Fruit fly (Drosophila melanogaster) whole organism, pupa: ENCODE measurements around the gene VGlut.
A peak's percentile ranks its signal among the peaks of the same experiment; 100 is the strongest.

Source experiments
- CG10348 ChIP-seq: fragments of 200-800 bp; sonication (Bioruptor generic); IDR thresholded peaks from 2 replicates; pipeline ENCODE4 v1.3.6; 2022; ENCODE audit warnings: missing biosample characterization, missing genetic modification characterization
- CG12605 ChIP-seq: fragments of 200-800 bp; sonication (Bioruptor generic); IDR thresholded peaks from 2 replicates; pipeline ENCODE4 v1.3.6; 2022; ENCODE audit warnings: missing biosample characterization, missing genetic modification characterization
- CG13204 ChIP-seq: fragments of 200-800 bp; sonication (Bioruptor generic); optimal IDR thresholded peaks from 2 replicates; lab custom pipeline; 2018; ENCODE audit warnings: missing biosample characterization, mild to moderate bottlenecking, missing genetic modification characterization, moderate library complexity
- CG14655 ChIP-seq: fragments of 200-800 bp; sonication (Bioruptor generic); optimal IDR thresholded peaks from 3 replicates; lab custom pipeline; 2017; ENCODE audit warnings: mild to moderate bottlenecking, missing biosample characterization, missing genetic modification reagents, missing genetic modification characterization
- CG15710 ChIP-seq: fragments of 200-800 bp; sonication (Bioruptor generic); optimal IDR thresholded peaks from 2 replicates; lab custom pipeline; 2018; ENCODE audit warnings: missing biosample characterization, mild to moderate bottlenecking, missing genetic modification characterization, moderate library complexity
- CG17806 ChIP-seq: fragments of 200-800 bp; sonication (Bioruptor generic); optimal IDR thresholded peaks from 2 replicates; lab custom pipeline; 2018; ENCODE audit warnings: missing biosample characterization, mild to moderate bottlenecking, missing genetic modification characterization, moderate library complexity
- CG32121 ChIP-seq: fragments of 200-800 bp; sonication (Bioruptor generic); IDR thresholded peaks from 2 replicates; pipeline ENCODE4 v1.3.6; 2022; ENCODE audit warnings: missing biosample characterization, missing genetic modification characterization
- CG34367 ChIP-seq: fragments of 200-800 bp; sonication (Bioruptor generic); optimal IDR thresholded peaks from 2 replicates; lab custom pipeline; 2018; ENCODE audit warnings: missing biosample characterization, mild to moderate bottlenecking, missing genetic modification characterization
- CG4496 ChIP-seq: fragments of 200-800 bp; sonication (Bioruptor generic); IDR thresholded peaks from 3 replicates; pipeline ENCODE4 v1.3.6; 2022; ENCODE audit warnings: missing biosample characterization, missing genetic modification characterization
- CG8159 ChIP-seq: fragments of 200-800 bp; sonication (Bioruptor generic); optimal IDR thresholded peaks from 3 replicates; lab custom pipeline; 2018; ENCODE audit warnings: missing biosample characterization, mild to moderate bottlenecking, missing genetic modification characterization, moderate library complexity
- CG8301 ChIP-seq: fragments of 200-800 bp; sonication (Bioruptor generic); optimal IDR thresholded peaks from 2 replicates; lab custom pipeline; 2018; ENCODE audit warnings: missing biosample characterization, mild to moderate bottlenecking, missing genetic modification characterization
- CG9948 ChIP-seq: fragments of 200-800 bp; sonication (Bioruptor generic); optimal IDR thresholded peaks from 2 replicates; lab custom pipeline; 2018; ENCODE audit warnings: missing biosample characterization, mild to moderate bottlenecking, missing genetic modification characterization, moderate library complexity
- D1 ChIP-seq: fragments of 200-800 bp; sonication (Bioruptor generic); optimal IDR thresholded peaks from 2 replicates; lab custom pipeline; 2018; ENCODE audit warnings: missing biosample characterization, mild to moderate bottlenecking, missing genetic modification characterization, moderate library complexity
- EcR ChIP-seq: fragments of 200-800 bp; sonication (Bioruptor generic); optimal IDR thresholded peaks from 3 replicates; lab custom pipeline; 2019; ENCODE audit warnings: missing biosample characterization, missing genetic modification characterization, mild to moderate bottlenecking, moderate library complexity, missing genetic modification reagents
- Ets98B ChIP-seq: fragments of 200-800 bp; sonication (Bioruptor generic); IDR thresholded peaks from 2 replicates; pipeline ENCODE4 v1.3.6; 2022; ENCODE audit warnings: missing biosample characterization, missing genetic modification characterization
- Pif1A ChIP-seq: fragments of 200-800 bp; sonication (Bioruptor generic); optimal IDR thresholded peaks from 3 replicates; lab custom pipeline; 2016; ENCODE audit warnings: missing biosample characterization, missing genetic modification characterization
- Pif1B ChIP-seq: fragments of 200-800 bp; sonication (Bioruptor generic); optimal IDR thresholded peaks from 3 replicates; lab custom pipeline; 2016; ENCODE audit warnings: missing biosample characterization, missing genetic modification characterization
- Snoo ChIP-seq: fragments of 200-800 bp; sonication (Bioruptor generic); optimal IDR thresholded peaks from 3 replicates; lab custom pipeline; 2017; ENCODE audit warnings: missing biosample characterization, mild to moderate bottlenecking, missing genetic modification characterization, inconsistent platforms
- fd96Ca ChIP-seq: fragments of 200-800 bp; sonication (Bioruptor generic); IDR thresholded peaks from 3 replicates; pipeline ENCODE4 v1.3.6; 2022; ENCODE audit warnings: missing biosample characterization, missing genetic modification characterization
- gl ChIP-seq: fragments of 200-800 bp; sonication (Bioruptor generic); optimal IDR thresholded peaks from 2 replicates; lab custom pipeline; 2018; ENCODE audit warnings: missing biosample characterization, mild to moderate bottlenecking, missing genetic modification characterization
- rn ChIP-seq: fragments of 200-800 bp; sonication (Bioruptor generic); IDR thresholded peaks from 2 replicates; pipeline ENCODE4 v1.3.6; 2022; ENCODE audit warnings: missing biosample characterization, missing genetic modification characterization

VGlut gene

DNA sequence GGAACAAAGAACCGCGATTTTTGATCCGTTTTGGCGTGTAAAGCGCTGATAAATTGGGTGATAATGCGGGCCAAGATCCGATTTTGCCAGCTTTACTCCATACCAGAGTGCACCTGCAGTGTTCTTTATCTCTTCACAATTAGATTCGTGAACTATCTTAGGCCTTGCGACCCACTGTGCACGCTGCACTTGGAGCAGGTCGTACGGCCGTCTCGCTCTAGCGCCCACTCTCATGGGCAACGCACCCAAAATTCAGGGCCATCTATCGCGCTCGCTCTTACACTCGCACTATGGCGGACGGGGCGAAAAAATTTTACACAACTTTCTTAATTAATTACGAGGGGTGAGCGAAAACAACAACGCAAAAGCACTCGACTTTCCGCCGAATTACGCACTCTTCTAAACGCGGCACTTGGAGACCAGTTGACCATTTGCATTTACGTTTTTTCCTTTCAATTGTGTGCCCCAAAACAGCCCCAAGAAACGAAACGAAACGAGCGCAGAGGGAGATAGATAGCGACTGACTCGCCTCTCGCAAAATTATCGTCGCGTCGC, 35.8 kb upstream of the VGlut start:
- no peak for TF ChIP-seq CG15710 (tag; lab: Kevin White, UChicago)
- TF ChIP-seq CG17806 (tag; lab: Kevin White, UChicago) = no peak
- TF ChIP-seq gl (tag; lab: Kevin White, UChicago) = no peak
- peak; percentile 16; the same call in 1 of the 3 replicates for TF ChIP-seq fd96Ca
- TF ChIP-seq EcR (GFP tag; lab: Kevin White, UChicago) = peak; percentile 14
- no peak for TF ChIP-seq CG10348 (GFP tag; lab: Robert Waterston, UW)
- TF ChIP-seq CG34367 (tag; lab: Kevin White, UChicago) = no peak
- peak; percentile 18; the same call in 1 of the 2 replicates for TF ChIP-seq Ets98B (GFP tag; lab: Robert Waterston, UW)
- 0 out of 2 replicates have a peak, but pooled peaks have one; percentile 12 for TF ChIP-seq CG32121

DNA sequence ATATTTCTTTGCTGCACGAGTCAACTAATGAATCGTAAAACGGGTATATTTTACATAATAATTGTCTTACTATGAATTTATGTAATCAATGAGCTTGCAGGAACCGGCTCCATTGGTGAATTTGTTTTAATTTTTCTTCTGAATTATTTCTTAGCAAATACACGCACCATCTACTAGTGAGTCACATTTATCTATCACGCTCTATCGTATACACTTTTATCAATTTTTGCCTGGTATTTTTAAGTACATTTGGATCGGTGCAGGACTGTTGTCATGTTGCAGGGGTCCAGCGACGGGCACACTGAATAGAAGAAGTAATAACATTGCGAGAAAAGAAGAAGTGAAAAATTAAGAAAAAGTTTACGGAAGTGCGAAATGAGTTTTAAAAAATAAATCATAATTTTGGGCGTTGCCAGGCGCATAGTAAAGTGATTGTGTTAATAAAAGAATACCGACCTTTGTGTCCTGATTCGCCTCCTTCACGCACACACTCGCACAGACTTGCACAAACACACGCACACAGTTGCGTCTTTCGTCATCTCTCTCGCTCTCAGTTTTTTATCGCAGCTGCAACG, 34.9 kb upstream of the VGlut start, which contains the start of the genes Rab5 and Axud1:
TSS of gene Rab5 (minus strand) at position 197 of the 575 bp plus-strand sequence.
TSS of gene Axud1 (plus strand) at position 269 of the 575 bp plus-strand sequence.
- TF ChIP-seq CG32121 = peak; percentile 53; the same call in 1 of the 2 replicates
- TF ChIP-seq CG34367 (tag; lab: Kevin White, UChicago) = peak; percentile 7
- TF ChIP-seq CG13204 (GFP tag; lab: Kevin White, UChicago) = no peak
- TF ChIP-seq Ets98B (GFP tag; lab: Robert Waterston, UW) = peak; percentile 58; the same call in 1 of the 2 replicates
- no peak for TF ChIP-seq Pif1A (GFP tag; lab: Kevin White, UChicago)
- TF ChIP-seq D1 (tag; lab: Kevin White, UChicago) = no peak
- TF ChIP-seq rn = no peak
- no peak for TF ChIP-seq EcR (GFP tag; lab: Kevin White, UChicago)
- TF ChIP-seq CG8301 (tag; lab: Kevin White, UChicago) = no peak
- TF ChIP-seq CG8159 (tag; lab: Kevin White, UChicago) = no peak
- TF ChIP-seq CG15710 (tag; lab: Kevin White, UChicago) = no peak
- TF ChIP-seq CG14655 (GFP tag; lab: Kevin White, UChicago) = no peak
- TF ChIP-seq gl (tag; lab: Kevin White, UChicago) = no peak
- TF ChIP-seq Pif1B (GFP tag; lab: Kevin White, UChicago) = no peak
- no peak for TF ChIP-seq CG9948 (tag; lab: Kevin White, UChicago)
- TF ChIP-seq CG17806 (tag; lab: Kevin White, UChicago) = no peak
- peak; percentile 56; the same call in 1 of the 2 replicates for TF ChIP-seq CG12605 (GFP tag; lab: Robert Waterston, UW)
- peak; percentile 34; the same call in 1 of the 3 replicates for TF ChIP-seq CG4496 (GFP tag; lab: Robert Waterston, UW)
- peak; percentile 8 for TF ChIP-seq Snoo (tag; lab: Kevin White, UChicago)
- no peak for TF ChIP-seq CG10348 (GFP tag; lab: Robert Waterston, UW)
- peak; percentile 38; the same call in 1 of the 3 replicates for TF ChIP-seq fd96Ca

DNA sequence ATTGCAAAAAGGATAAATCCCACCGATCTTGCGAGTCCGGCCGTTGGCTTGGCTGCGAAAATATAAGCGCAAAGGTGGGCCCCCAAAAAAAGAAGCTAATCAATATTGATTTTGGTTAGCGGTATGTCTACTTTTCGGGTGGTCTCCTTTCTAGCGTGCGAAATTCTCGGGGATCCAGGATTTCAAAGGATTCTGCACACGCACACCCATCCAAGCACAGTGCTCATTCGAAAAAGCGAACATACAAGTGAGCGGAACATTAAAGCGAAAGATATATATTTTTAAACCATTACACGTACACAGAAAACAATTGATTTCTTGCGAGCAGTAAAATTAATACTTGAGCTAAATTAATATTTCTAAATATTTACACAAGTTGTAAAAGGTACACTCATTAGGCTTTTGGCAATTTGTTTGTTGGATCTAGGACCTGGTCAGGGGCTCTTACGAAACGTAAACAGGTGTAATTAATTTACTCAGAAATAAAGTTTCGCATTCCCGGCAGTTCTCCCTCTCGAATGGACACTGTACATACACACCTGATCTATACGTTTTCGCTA, 34.4 kb upstream of the VGlut start:
- no peak for TF ChIP-seq CG12605 (GFP tag; lab: Robert Waterston, UW)
- TF ChIP-seq Pif1B (GFP tag; lab: Kevin White, UChicago) = peak; percentile 25
- TF ChIP-seq fd96Ca = peak; percentile 12; the same call in 1 of the 3 replicates
- peak; percentile 35 for TF ChIP-seq Pif1A (GFP tag; lab: Kevin White, UChicago)
- TF ChIP-seq CG14655 (GFP tag; lab: Kevin White, UChicago) = peak; percentile 38
- peak; percentile 2 for TF ChIP-seq CG34367 (tag; lab: Kevin White, UChicago)
- no peak for TF ChIP-seq Snoo (tag; lab: Kevin White, UChicago)
- no peak for TF ChIP-seq gl (tag; lab: Kevin White, UChicago)
- peak; percentile 39 for TF ChIP-seq CG15710 (tag; lab: Kevin White, UChicago)
- TF ChIP-seq CG9948 (tag; lab: Kevin White, UChicago) = peak; percentile 41
- TF ChIP-seq CG17806 (tag; lab: Kevin White, UChicago) = peak; percentile 28
- peak; percentile 51 for TF ChIP-seq CG8159 (tag; lab: Kevin White, UChicago)
- TF ChIP-seq Ets98B (GFP tag; lab: Robert Waterston, UW) = no peak; the same call in 1 of the 2 replicates
- no peak for TF ChIP-seq rn
- TF ChIP-seq CG8301 (tag; lab: Kevin White, UChicago) = peak; percentile 20

DNA sequence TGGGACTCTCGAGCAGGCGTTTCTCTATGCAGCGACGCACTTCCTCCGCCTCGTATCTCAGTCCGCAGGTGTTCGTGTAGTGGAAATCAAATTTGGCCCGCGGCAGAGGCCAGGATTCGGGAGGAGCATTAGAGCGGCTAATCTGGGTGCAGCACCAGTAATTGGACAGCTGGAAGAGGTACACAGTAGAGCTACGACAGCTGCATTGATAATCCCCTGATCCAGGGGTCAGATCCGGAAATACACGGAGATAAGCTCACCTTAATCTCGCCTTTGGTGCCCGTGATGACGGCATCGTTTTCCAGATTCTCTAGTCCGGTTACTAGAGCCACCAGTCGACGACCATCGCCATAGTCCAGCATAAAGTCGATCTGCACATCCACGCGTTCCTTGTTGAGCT, 29.7 kb upstream of the VGlut start:
- TF ChIP-seq rn (no peak), CG13204 (GFP tag; lab: Kevin White, UChicago) (no peak), fd96Ca (no peak), Ets98B (GFP tag; lab: Robert Waterston, UW) (no peak), CG14655 (GFP tag; lab: Kevin White, UChicago) (no peak), CG4496 (GFP tag; lab: Robert Waterston, UW) (no peak), gl (tag; lab: Kevin White, UChicago) (no peak), CG8159 (tag; lab: Kevin White, UChicago) (no peak), CG15710 (tag; lab: Kevin White, UChicago) (no peak), EcR (GFP tag; lab: Kevin White, UChicago) (no peak)
- TF ChIP-seq, all 21 proteins: peak for 0
